Comparison of ENCODE assay signal across 4 fruit fly cellular contexts in genomic region chr3R:23374290-23374689, dm6.
A peak's percentile ranks its signal among the peaks of the same experiment; 100 is the strongest.
TF ChIP-seq lines count a peak whose summit lies in the region.

No protein-coding gene starts in this region.

TF ChIP-seq in whole organism, adult, 20 proteins besides CTCF, POLR2A, EP300 and RAD21 (continued from another document):
- peak; percentile 70 for TF ChIP-seq CG33017 (tag; optimal IDR thresholded peaks at IDR 0.05; lab: Kevin White, UChicago)
- peak; percentile 73 for TF ChIP-seq CG5204 (GFP tag; optimal IDR thresholded peaks at IDR 0.05; lab: Kevin White, UChicago)

TF ChIP-seq in whole organism, embryonic, 481 proteins besides CTCF, POLR2A, EP300 and RAD21 (continued from another document and continues in another):
- TF ChIP-seq CG34224 (GFP tag; IDR thresholded peaks at IDR 0.05; lab: Robert Waterston, UW; ENCODE audit: partially characterized antibody) (peak; percentile 24; the same call in 1 of the 3 replicates), slbo (GFP tag; IDR thresholded peaks at IDR 0.05; lab: Robert Waterston, UW) (peak; percentile 46), Eip74EF (GFP tag; optimal IDR thresholded peaks at IDR 0.05; lab: Kevin White, UChicago) (no peak), Fer3 (tag; optimal IDR thresholded peaks at IDR 0.05; lab: Kevin White, UChicago) (no peak), nmo (GFP tag; optimal IDR thresholded peaks at IDR 0.05; lab: Kevin White, UChicago) (no peak), CG15011 (GFP tag; optimal IDR thresholded peaks at IDR 0.05; lab: Kevin White, UChicago) (no peak), Scr (GFP tag; IDR thresholded peaks at IDR 0.05; lab: Robert Waterston, UW; ENCODE audit: partially characterized antibody) (peak; percentile 20; the same call in 1 of the 2 replicates), oc (tag; optimal IDR thresholded peaks at IDR 0.05; lab: Kevin White, UChicago) (peak; percentile 42), E2f2 (GFP tag; IDR thresholded peaks at IDR 0.05; lab: Robert Waterston, UW) (0 out of 2 replicates have a peak, but pooled peaks have one; percentile 9), bcd (GFP tag; optimal IDR thresholded peaks at IDR 0.05; lab: Kevin White, UChicago) (peak; percentile 42), CG43689 (GFP tag; IDR thresholded peaks at IDR 0.05; lab: Robert Waterston, UW) (no peak), gfzf (GFP tag; optimal IDR thresholded peaks at IDR 0.05; lab: Kevin White, UChicago) (peak; percentile 28), sd (tag; optimal IDR thresholded peaks at IDR 0.05; lab: Kevin White, UChicago) (peak; percentile 82), onecut (GFP tag; IDR thresholded peaks at IDR 0.05; lab: Robert Waterston, UW) (no peak), Fer1 (GFP tag; optimal IDR thresholded peaks at IDR 0.05; lab: Kevin White, UChicago) (peak; percentile 33), Doc2 (GFP tag; IDR thresholded peaks at IDR 0.05; lab: Robert Waterston, UW) (no peak), MBD-R2 (GFP tag; IDR thresholded peaks at IDR 0.05; lab: Robert Waterston, UW) (peak; percentile 46; the same call in 1 of the 2 replicates), rib (GFP tag; IDR thresholded peaks at IDR 0.05; lab: Robert Waterston, UW) (0 out of 2 replicates have a peak, but pooled peaks have one; percentile 59), nom (GFP tag; optimal IDR thresholded peaks at IDR 0.05; lab: Kevin White, UChicago) (peak; percentile 33), Doc3 (GFP tag; IDR thresholded peaks at IDR 0.05; lab: Robert Waterston, UW; ENCODE audit: partially characterized antibody) (peak; percentile 35; the same call in 1 of the 3 replicates), CG42726 (GFP tag; IDR thresholded peaks at IDR 0.05; lab: Robert Waterston, UW; ENCODE audit: partially characterized antibody) (0 out of 2 replicates have a peak, but pooled peaks have one; percentile 37), CG31224 (GFP tag; IDR thresholded peaks at IDR 0.05; lab: Robert Waterston, UW) (peak; percentile 99), row (GFP tag; IDR thresholded peaks at IDR 0.05; lab: Robert Waterston, UW) (peak; percentile 29; the same call in 1 of the 3 replicates), ttk (GFP tag; IDR thresholded peaks at IDR 0.05; lab: Robert Waterston, UW) (peak; percentile 26; the same call in 1 of the 2 replicates), sqz (GFP tag; optimal IDR thresholded peaks at IDR 0.05; lab: Kevin White, UChicago) (peak; percentile 87), CG13624 (GFP tag; optimal IDR thresholded peaks at IDR 0.05; lab: Kevin White, UChicago) (peak; percentile 28), scrt (GFP tag; optimal IDR thresholded peaks at IDR 0.05; lab: Kevin White, UChicago) (peak; percentile 30), CG8924 (tag; optimal IDR thresholded peaks at IDR 0.05; lab: Kevin White, UChicago) (no peak), lbe (GFP tag; optimal IDR thresholded peaks at IDR 0.05; lab: Kevin White, UChicago) (peak; percentile 18), Xbp1 (GFP tag; optimal IDR thresholded peaks at IDR 0.05; lab: Kevin White, UChicago) (peak; percentile 33), Hmr (GFP tag; optimal IDR thresholded peaks at IDR 0.05; lab: Kevin White, UChicago) (peak; percentile 17), sob (GFP tag; IDR thresholded peaks at IDR 0.05; lab: Robert Waterston, UW) (peak; percentile 14; the same call in 1 of the 2 replicates), CG32532 (GFP tag; IDR thresholded peaks at IDR 0.05; lab: Robert Waterston, UW) (peak; percentile 35; the same call in 1 of the 2 replicates), Drgx (GFP tag; IDR thresholded peaks at IDR 0.05; lab: Robert Waterston, UW) (peak; percentile 78), sug (tag; optimal IDR thresholded peaks at IDR 0.05; lab: Kevin White, UChicago) (peak; percentile 79), CG5180 (GFP tag; optimal IDR thresholded peaks at IDR 0.05; lab: Kevin White, UChicago) (no peak), mld (GFP tag; IDR thresholded peaks at IDR 0.05; lab: Robert Waterston, UW; ENCODE audit: partially characterized antibody) (no peak), CG10959 (GFP tag; IDR thresholded peaks at IDR 0.05; lab: Robert Waterston, UW) (no peak), tx (GFP tag; optimal IDR thresholded peaks at IDR 0.05; lab: Kevin White, UChicago) (no peak), CG1603 (tag; optimal IDR thresholded peaks at IDR 0.05; lab: Kevin White, UChicago) (no peak)

TF ChIP-seq in whole organism, prepupa, 60 proteins besides CTCF, POLR2A, EP300 and RAD21 (continued from another document):
- TF ChIP-seq Gug (GFP tag; IDR thresholded peaks at IDR 0.05; lab: Robert Waterston, UW) = peak; percentile 34
- peak; percentile 22 for TF ChIP-seq CG8319 (GFP tag; optimal IDR thresholded peaks at IDR 0.05; lab: Kevin White, UChicago)
- TF ChIP-seq CG10631 (GFP tag; optimal IDR thresholded peaks at IDR 0.05; lab: Kevin White, UChicago) = peak; percentile 15
- peak; percentile 27 for TF ChIP-seq CG6808 (GFP tag; optimal IDR thresholded peaks at IDR 0.05; lab: Kevin White, UChicago)
- TF ChIP-seq fkh (GFP tag; optimal IDR thresholded peaks at IDR 0.05; lab: Kevin White, UChicago) = no peak
- TF ChIP-seq Eip93F (GFP tag; optimal IDR thresholded peaks at IDR 0.05; lab: Kevin White, UChicago) = no peak
- peak; percentile 3 for TF ChIP-seq fd85E (GFP tag; optimal IDR thresholded peaks at IDR 0.05; lab: Kevin White, UChicago)
- no peak for TF ChIP-seq Sox15 (GFP tag; optimal IDR thresholded peaks at IDR 0.05; lab: Kevin White, UChicago)
- peak; percentile 78 for TF ChIP-seq svp (GFP tag; lab: Kevin White, UChicago)
- peak; percentile 54 for TF ChIP-seq esn (GFP tag; optimal IDR thresholded peaks at IDR 0.05; lab: Kevin White, UChicago)
- peak; percentile 23 for TF ChIP-seq Sox14 (GFP tag; optimal IDR thresholded peaks at IDR 0.05; lab: Kevin White, UChicago)
- peak; percentile 29 for TF ChIP-seq achi (GFP tag; optimal IDR thresholded peaks at IDR 0.05; lab: Kevin White, UChicago)
- TF ChIP-seq ss (GFP tag; optimal IDR thresholded peaks at IDR 0.05; lab: Kevin White, UChicago) = peak; percentile 10 to 53
- peak; percentile 61 for TF ChIP-seq net (GFP tag; optimal IDR thresholded peaks at IDR 0.05; lab: Kevin White, UChicago)
- peak; percentile 38 for TF ChIP-seq Met (GFP tag; optimal IDR thresholded peaks at IDR 0.05; lab: Kevin White, UChicago)
- TF ChIP-seq CG16779 (tag; optimal IDR thresholded peaks at IDR 0.05; lab: Kevin White, UChicago) = peak; percentile 52
- peak; percentile 29 for TF ChIP-seq Smox (GFP tag; optimal IDR thresholded peaks at IDR 0.05; lab: Kevin White, UChicago)
- TF ChIP-seq CG8119 (GFP tag; IDR thresholded peaks at IDR 0.05; lab: Robert Waterston, UW) = peak; percentile 72
- peak; percentile 72 for TF ChIP-seq Lpt (GFP tag; optimal IDR thresholded peaks at IDR 0.05; lab: Kevin White, UChicago)
- no peak for TF ChIP-seq dac (GFP tag; optimal IDR thresholded peaks at IDR 0.05; lab: Kevin White, UChicago)
- peak; percentile 39 for TF ChIP-seq CG7368 (GFP tag; optimal IDR thresholded peaks at IDR 0.05; lab: Kevin White, UChicago)
- TF ChIP-seq cyc (GFP tag; optimal IDR thresholded peaks at IDR 0.05; lab: Kevin White, UChicago) = no peak
- peak; percentile 87 for TF ChIP-seq CG6163 (GFP tag; IDR thresholded peaks at IDR 0.05; lab: Robert Waterston, UW)
- TF ChIP-seq CG3032 (tag; optimal IDR thresholded peaks at IDR 0.05; lab: Kevin White, UChicago) = peak; percentile 28
- TF ChIP-seq CG6792 (GFP tag; optimal IDR thresholded peaks at IDR 0.05; lab: Kevin White, UChicago) = peak; percentile 9
- TF ChIP-seq CG6276 (GFP tag; optimal IDR thresholded peaks at IDR 0.05; lab: Kevin White, UChicago) = peak; percentile 51
- peak; percentile 91 for TF ChIP-seq eg (GFP tag; IDR thresholded peaks at IDR 0.05; lab: Robert Waterston, UW)
- TF ChIP-seq CG10669 (GFP tag; optimal IDR thresholded peaks at IDR 0.05; lab: Kevin White, UChicago) = no peak
- TF ChIP-seq CG31627 (GFP tag; optimal IDR thresholded peaks at IDR 0.05; lab: Kevin White, UChicago) = peak; percentile 5
- peak; percentile 18 for TF ChIP-seq acj6 (GFP tag; optimal IDR thresholded peaks at IDR 0.05; lab: Kevin White, UChicago)
- TF ChIP-seq CG32006 (GFP tag; optimal IDR thresholded peaks at IDR 0.05; lab: Kevin White, UChicago) = no peak
- TF ChIP-seq CG8632 (GFP tag; optimal IDR thresholded peaks at IDR 0.05; lab: Kevin White, UChicago) = peak; percentile 25
- TF ChIP-seq CG9139 (GFP tag; optimal IDR thresholded peaks at IDR 0.05; lab: Kevin White, UChicago) = no peak
- no peak for TF ChIP-seq CG4318 (GFP tag; optimal IDR thresholded peaks at IDR 0.05; lab: Kevin White, UChicago)
- TF ChIP-seq Ets21C (GFP tag; optimal IDR thresholded peaks at IDR 0.05; lab: Kevin White, UChicago) = no peak
- peak; percentile 11 for TF ChIP-seq spab (GFP tag; optimal IDR thresholded peaks at IDR 0.05; lab: Kevin White, UChicago)
- TF ChIP-seq CG3919 (GFP tag; optimal IDR thresholded peaks at IDR 0.05; lab: Kevin White, UChicago) = peak; percentile 45
- TF ChIP-seq CG6854 (GFP tag; optimal IDR thresholded peaks at IDR 0.05; lab: Kevin White, UChicago) = peak; percentile 76
- TF ChIP-seq Sox102F (GFP tag; optimal IDR thresholded peaks at IDR 0.05; lab: Kevin White, UChicago) = peak; percentile 73
- no peak for TF ChIP-seq Ets96B (tag; optimal IDR thresholded peaks at IDR 0.05; lab: Kevin White, UChicago)
- peak; percentile 66 for TF ChIP-seq CG34406 (GFP tag; optimal IDR thresholded peaks at IDR 0.05; lab: Kevin White, UChicago)
TF ChIP-seq in whole organism, prepupa: peak in this region for 44.

TF ChIP-seq in whole organism, wandering third instar larva, 38 proteins besides CTCF, POLR2A, EP300 and RAD21 (continued from another document):
- peak; percentile 47 for TF ChIP-seq fru (GFP tag; optimal IDR thresholded peaks at IDR 0.05; lab: Kevin White, UChicago)
